Fruit fly (Drosophila melanogaster) whole organism, wandering third instar larva: Measurements from ENCODE around the gene CG12502.

Experiments used
- CG9705 ChIP-seq: fragments of 200-800 bp; sonication (Bioruptor generic); optimal IDR thresholded peaks from 2 replicates; lab custom pipeline; 2018; ENCODE audit warnings: missing biosample characterization, mild to moderate bottlenecking, missing genetic modification characterization
- CrebA ChIP-seq: fragments of 200-800 bp; sonication (Bioruptor generic); optimal IDR thresholded peaks from 2 replicates; lab custom pipeline; 2016; ENCODE audit warnings: missing biosample characterization, mild to moderate bottlenecking, missing genetic modification characterization, borderline replicate concordance
- Dfd ChIP-seq: fragments of >200 bp; optimal IDR thresholded peaks from 2 replicates; lab custom pipeline; 2017; ENCODE audit warnings: missing biosample characterization, missing genetic modification characterization
- Dif ChIP-seq: fragments of 200-275, 200-300 bp; sonication (Bioruptor generic); optimal IDR thresholded peaks from 2 replicates; lab custom pipeline; 2018; ENCODE audit warnings: missing biosample characterization, missing genetic modification characterization; ENCODE audit not compliant: partially characterized antibody
- GATAd ChIP-seq: sonication (Bioruptor generic); optimal IDR thresholded peaks from 2 replicates; lab custom pipeline; 2016; ENCODE audit warnings: missing biosample characterization, missing genetic modification characterization
- HLH106 ChIP-seq: fragments of 200-800 bp; optimal IDR thresholded peaks from 3 replicates; lab custom pipeline; 2019; ENCODE audit warnings: missing biosample characterization, mild to moderate bottlenecking, missing genetic modification characterization, moderate library complexity
- Hr78 ChIP-seq: fragments of >200 bp; optimal IDR thresholded peaks from 2 replicates; lab custom pipeline; 2017; ENCODE audit warnings: missing biosample characterization, missing genetic modification characterization
- Hr83 ChIP-seq: fragments of 200-300 bp; sonication (Bioruptor generic); optimal IDR thresholded peaks from 2 replicates; lab custom pipeline; 2016; ENCODE audit warnings: missing biosample characterization, mild to moderate bottlenecking, missing genetic modification characterization, moderate library complexity; ENCODE audit not compliant: poor library complexity, severe bottlenecking
- N ChIP-seq: fragments of >200 bp; optimal IDR thresholded peaks from 2 replicates; lab custom pipeline; 2018; ENCODE audit warnings: missing biosample characterization, missing external identifiers, missing genetic modification characterization
- OdsH ChIP-seq: fragments of 200-800 bp; sonication (Bioruptor generic); optimal IDR thresholded peaks from 2 replicates; lab custom pipeline; 2016; ENCODE audit warnings: missing biosample characterization, mild to moderate bottlenecking, missing genetic modification characterization
- Rel ChIP-seq, 2 experiments: fragments of 200-800 bp; sonication (Bioruptor generic) in 1 of 2; optimal IDR thresholded peaks; 2 replicates in 1 of 2; 3 replicates in 1 of 2; lab custom pipeline; 2016 to 2019; ENCODE audit warnings: mild to moderate bottlenecking in 2 of 2, missing biosample characterization in 2 of 2, missing genetic modification characterization in 2 of 2, moderate library complexity in 1 of 2
- Vsx2 ChIP-seq: fragments of 200-300, 225-300 bp; sonication (Bioruptor generic); optimal IDR thresholded peaks from 2 replicates; lab custom pipeline; 2018; ENCODE audit warnings: missing biosample characterization, missing genetic modification characterization; ENCODE audit not compliant: partially characterized antibody
- brk ChIP-seq: fragments of 200-800 bp; sonication (Bioruptor generic); optimal IDR thresholded peaks from 2 replicates; lab custom pipeline; 2016; ENCODE audit warnings: missing biosample characterization, mild to moderate bottlenecking, missing genetic modification characterization
- dl ChIP-seq, 2 experiments: fragments of 175-275, 200-275 bp in 1 of 2; fragments of 200-275 bp in 1 of 2; sonication (Bioruptor generic); optimal IDR thresholded peaks; lab custom pipeline; 2018; ENCODE audit warnings: mild to moderate bottlenecking in 2 of 2, missing biosample characterization in 2 of 2, missing genetic modification characterization in 2 of 2, moderate library complexity in 2 of 2; ENCODE audit not compliant: partially characterized antibody in 2 of 2, insufficient read depth in 1 of 2
- dsf ChIP-seq: sonication (Bioruptor generic); optimal IDR thresholded peaks from 2 replicates; lab custom pipeline; 2016; ENCODE audit warnings: missing biosample characterization, missing genetic modification characterization, borderline replicate concordance
- ey ChIP-seq: fragments of 200-800 bp; sonication (Bioruptor generic); optimal IDR thresholded peaks from 2 replicates; lab custom pipeline; 2016; ENCODE audit warnings: missing biosample characterization, missing genetic modification characterization
- foxo ChIP-seq, 2 experiments: fragments of 200-800 bp; sonication (Bioruptor generic); optimal IDR thresholded peaks; 2 replicates in 1 of 2; 3 replicates in 1 of 2; lab custom pipeline; 2016 to 2017; ENCODE audit warnings: missing biosample characterization in 2 of 2, missing genetic modification characterization in 2 of 2
- h ChIP-seq: fragments of 200-800 bp; sonication (Bioruptor generic); optimal IDR thresholded peaks from 3 replicates; lab custom pipeline; 2016; ENCODE audit warnings: missing biosample characterization, mild to moderate bottlenecking, missing genetic modification characterization
- jim ChIP-seq: fragments of 175-275, 200-325 bp; sonication (Bioruptor generic); optimal IDR thresholded peaks from 2 replicates; lab custom pipeline; 2016; ENCODE audit warnings: missing biosample characterization, mild to moderate bottlenecking, missing genetic modification characterization
- pan ChIP-seq: fragments of >200 bp; optimal IDR thresholded peaks from 2 replicates; lab custom pipeline; 2017
- psq ChIP-seq: fragments of 200-800 bp; sonication (Bioruptor generic); optimal IDR thresholded peaks from 3 replicates; lab custom pipeline; 2017; ENCODE audit warnings: missing biosample characterization, mild to moderate bottlenecking, missing genetic modification characterization, moderate library complexity
- rgr ChIP-seq: fragments of 200-800 bp; sonication (Bioruptor generic); optimal IDR thresholded peaks from 3 replicates; lab custom pipeline; 2016; ENCODE audit warnings: missing biosample characterization, mild to moderate bottlenecking, missing genetic modification characterization
- sage ChIP-seq: fragments of 200-800 bp; sonication (Bioruptor generic); optimal IDR thresholded peaks from 2 replicates; lab custom pipeline; 2016; ENCODE audit warnings: missing biosample characterization, mild to moderate bottlenecking, missing genetic modification characterization
- sv ChIP-seq: fragments of 200-800 bp; sonication (Bioruptor generic); optimal IDR thresholded peaks from 3 replicates; lab custom pipeline; 2016; ENCODE audit warnings: missing biosample characterization, missing genetic modification characterization
- tai ChIP-seq: sonication (Bioruptor generic); optimal IDR thresholded peaks from 2 replicates; lab custom pipeline; 2016; ENCODE audit warnings: missing biosample characterization, missing genetic modification characterization
- usp ChIP-seq: fragments of >200 bp; optimal IDR thresholded peaks from 2 replicates; lab custom pipeline; 2017; ENCODE audit warnings: missing biosample characterization, missing genetic modification characterization
- woc ChIP-seq: sonication (Bioruptor generic); optimal IDR thresholded peaks from 2 replicates; lab custom pipeline; 2016; ENCODE audit warnings: missing biosample characterization, mild to moderate bottlenecking, missing genetic modification characterization

CG12502 gene

dm6 chr3L:884239-884638, 19.0 kb downstream of the CG12502 start:
- TF ChIP-seq Rel (GFP tag; optimal IDR thresholded peaks at IDR 0.05; lab: Kevin White, UChicago) (no peak), Rel (tag; optimal IDR thresholded peaks at IDR 0.05; lab: Kevin White, UChicago) (no peak), Dfd (GFP tag; lab: Kevin White, UChicago) (no peak), jim (GFP tag; lab: Kevin White, UChicago) (no peak), dl (GFP tag; optimal IDR thresholded peaks at IDR 0.05; lab: Kevin White, UChicago; ENCODE audit: insufficient read depth in 1 of 2, partially characterized antibody in 2 of 2) (no peak), rgr (no peak), Dif (GFP tag; lab: Kevin White, UChicago) (no peak), HLH106 (tag; lab: Kevin White, UChicago) (no peak), dsf (GFP tag; lab: Kevin White, UChicago) (no peak), woc (GFP tag; lab: Kevin White, UChicago) (no peak), OdsH (no peak)

DNA sequence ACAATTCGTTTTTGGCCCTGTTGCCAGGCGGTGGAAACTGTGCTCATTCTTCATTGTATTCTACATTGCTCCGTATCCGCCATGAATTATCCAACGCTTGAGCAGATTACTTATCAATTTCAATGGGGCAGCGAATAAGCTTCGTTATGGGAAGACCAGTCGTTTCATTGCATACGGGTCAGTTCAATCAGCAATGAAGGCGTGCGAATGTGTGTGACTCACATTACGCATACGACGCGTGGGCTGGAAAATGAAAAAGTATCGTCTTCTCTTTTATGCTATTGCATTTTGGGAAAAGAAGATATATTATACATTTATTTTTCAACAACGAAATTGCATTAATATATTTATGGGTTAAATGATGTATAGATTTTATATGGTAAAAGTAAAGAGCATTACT, 19.8 kb downstream of the CG12502 start:
- TF ChIP-seq sv (GFP tag; lab: Kevin White, UChicago), result no peak
- no peak for TF ChIP-seq usp
- TF ChIP-seq Dif (GFP tag; lab: Kevin White, UChicago), result no peak
- no peak for TF ChIP-seq GATAd (GFP tag; lab: Kevin White, UChicago)
- TF ChIP-seq foxo (GFP tag; optimal IDR thresholded peaks at IDR 0.05; lab: Kevin White, UChicago), result no peak
- TF ChIP-seq N (GFP tag; lab: Kevin White, UChicago), result no peak
- no peak for TF ChIP-seq Rel (GFP tag; optimal IDR thresholded peaks at IDR 0.05; lab: Kevin White, UChicago)
- TF ChIP-seq Rel (tag; optimal IDR thresholded peaks at IDR 0.05; lab: Kevin White, UChicago), result peak; percentile 14
- TF ChIP-seq Vsx2 (GFP tag; lab: Kevin White, UChicago), result no peak
- TF ChIP-seq, all 38 proteins: peak for 1

DNA sequence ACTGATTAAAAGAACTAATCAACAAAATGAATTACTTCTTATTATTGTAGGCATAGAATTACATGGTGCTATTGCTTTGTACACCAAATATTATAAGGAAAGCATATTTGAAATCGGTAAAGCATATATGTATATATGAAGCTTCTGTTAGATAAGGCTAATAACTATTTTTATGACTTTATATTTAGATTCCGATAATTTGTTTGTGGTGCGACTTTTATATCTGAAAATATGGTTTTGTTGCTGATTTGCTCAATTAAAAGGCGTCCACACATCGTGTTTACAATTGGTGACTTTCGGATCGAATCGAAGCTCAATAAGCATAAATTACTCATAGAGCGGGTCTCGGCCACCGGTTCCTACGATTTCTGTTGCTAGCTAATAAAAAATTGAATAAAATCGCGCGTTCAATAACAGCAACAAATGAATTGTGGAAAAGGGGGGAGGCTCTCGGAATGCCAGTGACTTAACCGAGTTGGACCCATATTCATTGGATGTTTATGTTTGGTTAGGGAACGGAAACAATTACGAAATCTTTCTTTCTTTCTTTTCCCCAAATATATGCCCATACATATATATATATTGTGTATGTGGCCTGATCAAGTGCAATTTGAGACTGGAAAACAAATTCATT, 20.5 kb downstream of the CG12502 start:
- TF ChIP-seq pan (lab: Kevin White, UChicago), result no peak
- TF ChIP-seq usp, result no peak
- TF ChIP-seq Dif (GFP tag; lab: Kevin White, UChicago), result no peak
- no peak for TF ChIP-seq brk (GFP tag; lab: Kevin White, UChicago)
- TF ChIP-seq sage, result no peak
- TF ChIP-seq Dfd (GFP tag; lab: Kevin White, UChicago), result no peak
- no peak for TF ChIP-seq Hr83
- TF ChIP-seq ey (GFP tag; lab: Kevin White, UChicago), result no peak
- TF ChIP-seq foxo (GFP tag; optimal IDR thresholded peaks at IDR 0.05; lab: Kevin White, UChicago), result no peak
- no peak for TF ChIP-seq dl (GFP tag; optimal IDR thresholded peaks at IDR 0.05; lab: Kevin White, UChicago; ENCODE audit: insufficient read depth in 1 of 2, partially characterized antibody in 2 of 2)
- no peak for TF ChIP-seq Hr78 (GFP tag; lab: Kevin White, UChicago)
- no peak for TF ChIP-seq h (GFP tag; lab: Kevin White, UChicago)
- TF ChIP-seq CrebA, result no peak
- TF ChIP-seq OdsH, result no peak
- TF ChIP-seq tai (GFP tag; lab: Kevin White, UChicago), result no peak
- no peak for TF ChIP-seq CG9705 (GFP tag; lab: Kevin White, UChicago)

DNA sequence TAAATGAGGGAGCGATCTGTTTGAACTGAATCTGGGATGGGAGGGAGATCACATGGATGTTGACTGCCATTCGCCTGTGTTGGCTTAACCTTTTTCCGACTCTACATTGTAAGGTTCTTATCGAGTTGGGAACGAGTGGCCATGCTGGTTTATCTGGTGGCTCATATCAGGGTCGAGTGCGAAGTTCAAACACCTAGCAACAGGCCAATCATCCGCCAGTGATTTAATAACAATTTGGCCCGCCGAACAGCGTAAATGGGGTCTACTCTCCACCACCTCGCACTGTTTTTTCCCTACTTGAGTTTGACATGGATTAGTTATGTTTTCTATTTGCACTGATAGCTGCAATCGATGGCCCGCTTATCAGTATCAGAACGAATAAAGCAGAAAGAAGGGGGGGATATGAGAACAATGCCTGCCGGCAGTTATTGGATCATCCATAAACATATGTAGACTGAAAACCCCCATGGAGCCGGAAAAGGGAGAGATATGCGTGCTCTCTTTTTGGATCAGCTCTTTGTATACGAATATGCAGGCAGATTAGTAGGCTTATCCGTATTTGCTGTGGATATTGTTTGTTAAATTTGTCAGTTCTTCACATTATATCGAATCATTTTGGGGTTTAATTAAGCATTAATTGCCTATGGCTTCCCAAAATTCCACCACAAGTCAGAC, 22.4 kb downstream of the CG12502 start:
- no peak for TF ChIP-seq psq (GFP tag; lab: Kevin White, UChicago)
- no peak for TF ChIP-seq Hr83
- TF ChIP-seq Rel (GFP tag; optimal IDR thresholded peaks at IDR 0.05; lab: Kevin White, UChicago), result no peak
- peak; percentile 16 for TF ChIP-seq Rel (tag; optimal IDR thresholded peaks at IDR 0.05; lab: Kevin White, UChicago)

DNA sequence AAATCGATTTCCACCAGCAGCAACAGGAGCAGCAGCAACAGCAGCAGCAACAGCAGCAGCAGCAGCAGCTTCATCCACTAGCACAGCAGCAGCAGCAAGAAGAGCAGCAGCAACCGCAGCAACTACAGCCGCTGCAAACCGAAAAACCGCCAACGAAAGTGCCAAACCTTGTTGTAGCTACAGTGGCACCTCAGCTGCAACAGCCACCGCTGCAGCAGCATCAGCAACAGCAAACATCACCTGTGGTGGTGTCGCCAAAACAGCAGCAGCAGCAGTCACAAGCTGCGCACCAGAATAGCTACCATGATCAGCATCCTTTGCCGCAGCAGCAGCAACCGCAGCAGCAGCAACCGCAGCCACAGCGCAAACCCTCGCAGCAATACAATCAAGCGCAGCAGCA, 23.2 kb downstream of the CG12502 start:
- TF ChIP-seq psq (GFP tag; lab: Kevin White, UChicago) (no peak), Dfd (GFP tag; lab: Kevin White, UChicago) (peak; percentile 97)
